Worm (Caenorhabditis elegans) whole organism, L1 larva: ENCODE results near the gene del-5.
A peak's percentile ranks its signal among the peaks of the same experiment; 100 is the strongest.

ENCODE experiments used
- C34B4.2 ChIP-seq: sonication (generic microtip); optimal IDR thresholded peaks from 2 replicates; lab custom pipeline; 2017; ENCODE audit warnings: mild to moderate bottlenecking, missing genetic modification characterization, missing compliant biosample characterization
- Y116A8C.19 ChIP-seq: sonication (generic microtip); optimal IDR thresholded peaks from 2 replicates; lab custom pipeline; 2016; ENCODE audit warnings: missing compliant biosample characterization, missing genetic modification characterization, borderline replicate concordance
- aha-1 ChIP-seq: fragments of 150-350 bp; optimal IDR thresholded peaks from 2 replicates; lab custom pipeline; 2014; ENCODE audit warnings: missing biosample characterization, missing genetic modification characterization
- ceh-8 ChIP-seq: fragments of 200-800 bp; sonication (Bioruptor generic); optimal IDR thresholded peaks from 2 replicates; lab custom pipeline; 2018; ENCODE audit warnings: mild to moderate bottlenecking, missing genetic modification characterization, moderate library complexity, missing compliant biosample characterization
- ceh-82 ChIP-seq, 3 experiments: fragments of 150-350 bp in 1 of 3; sonication (generic microtip) in 2 of 3; optimal IDR thresholded peaks; 2 replicates each; lab custom pipeline; 2014 to 2017; ENCODE audit warnings: missing biosample characterization in 3 of 3, missing genetic modification characterization in 3 of 3
- ceh-88 ChIP-seq: fragments of 200-800 bp; sonication (Bioruptor generic); IDR thresholded peaks from 2 replicates; pipeline ENCODE4 v1.3.6; 2022; ENCODE audit warnings: missing genetic modification characterization, missing compliant biosample characterization
- ces-1 ChIP-seq: fragments of 150-350 bp; optimal IDR thresholded peaks from 2 replicates; lab custom pipeline; 2014; ENCODE audit warnings: missing biosample characterization, missing genetic modification reagents, missing genetic modification characterization
- dpl-1 ChIP-seq, 3 experiments: fragments of 150-350 bp in 2 of 3; sonication (generic microtip) in 1 of 3; optimal IDR thresholded peaks; 2 replicates each; lab custom pipeline; 2014 to 2017; ENCODE audit warnings: missing biosample characterization in 3 of 3, missing genetic modification characterization in 3 of 3, missing genetic modification reagents in 3 of 3
- dsc-1 ChIP-seq: sonication (generic microtip); optimal IDR thresholded peaks from 2 replicates; lab custom pipeline; 2016; ENCODE audit warnings: mild to moderate bottlenecking, missing genetic modification characterization, missing compliant biosample characterization
- efl-1 ChIP-seq, 4 experiments: fragments of 150-350 bp; optimal IDR thresholded peaks in 3 of 4; peaks in 1 of 4; 1 replicate in 1 of 4; 2 replicates in 3 of 4; lab custom pipeline; 2014; ENCODE audit warnings: missing biosample characterization in 2 of 4, missing genetic modification characterization in 2 of 4, missing genetic modification reagents in 2 of 4
- efl-3 ChIP-seq: fragments of 200-800 bp; sonication (Bioruptor generic); optimal IDR thresholded peaks from 2 replicates; lab custom pipeline; 2018; ENCODE audit warnings: mild to moderate bottlenecking, missing genetic modification characterization, missing compliant biosample characterization
- elt-2 ChIP-seq: sonication (generic microtip); optimal IDR thresholded peaks from 2 replicates; lab custom pipeline; 2016; ENCODE audit warnings: missing genetic modification characterization, mild to moderate bottlenecking, inconsistent platforms, missing compliant biosample characterization, missing genetic modification reagents
- elt-3 ChIP-seq, 6 experiments: fragments of 150-350 bp in 1 of 6; sonication (generic microtip); optimal IDR thresholded peaks; 2 replicates each; lab custom pipeline; 2017 to 2018; ENCODE audit warnings: missing biosample characterization in 6 of 6, missing genetic modification characterization in 6 of 6, inconsistent platforms in 1 of 6
- ets-5 ChIP-seq: fragments of 200-800 bp; sonication (Bioruptor generic); IDR thresholded peaks from 2 replicates; pipeline ENCODE4 v1.3.6; 2022; ENCODE audit warnings: missing genetic modification characterization, missing compliant biosample characterization
- hpl-2 ChIP-seq: fragments of 150-350 bp; optimal IDR thresholded peaks from 2 replicates; lab custom pipeline; 2014; ENCODE audit warnings: missing biosample characterization, missing genetic modification reagents, missing genetic modification characterization
- jun-1 ChIP-seq: fragments of 150-350 bp; optimal IDR thresholded peaks from 2 replicates; lab custom pipeline; 2014; ENCODE audit warnings: missing biosample characterization, missing genetic modification reagents, missing genetic modification characterization
- lin-13 ChIP-seq: fragments of 150-350 bp; optimal IDR thresholded peaks from 2 replicates; lab custom pipeline; 2014; ENCODE audit warnings: missing biosample characterization, missing genetic modification reagents, missing genetic modification characterization
- lin-14 ChIP-seq: fragments of 200-800 bp; sonication (Bioruptor generic); optimal IDR thresholded peaks from 2 replicates; lab custom pipeline; 2018; ENCODE audit warnings: mild to moderate bottlenecking, missing genetic modification characterization, moderate library complexity, missing compliant biosample characterization
- lir-3 ChIP-seq: sonication (generic microtip); optimal IDR thresholded peaks from 2 replicates; lab custom pipeline; 2016; ENCODE audit warnings: mild to moderate bottlenecking, missing genetic modification characterization, moderate library complexity, missing compliant biosample characterization; ENCODE audit not compliant: poor library complexity
- mab-9 ChIP-seq: fragments of 200-800 bp; sonication (Bioruptor generic); IDR thresholded peaks from 2 replicates; pipeline ENCODE4 v1.3.6; 2022; ENCODE audit warnings: missing genetic modification reagents, missing genetic modification characterization, missing compliant biosample characterization
- mep-1 ChIP-seq: fragments of 150-350 bp; optimal IDR thresholded peaks from 2 replicates; lab custom pipeline; 2014; ENCODE audit warnings: missing biosample characterization, missing genetic modification characterization
- nhr-12 ChIP-seq: sonication (generic microtip); optimal IDR thresholded peaks from 2 replicates; lab custom pipeline; 2017; ENCODE audit warnings: missing biosample characterization, missing genetic modification characterization
- nhr-19 ChIP-seq: fragments of 200-800 bp; sonication (Bioruptor generic); conservative IDR thresholded peaks from 2 replicates; pipeline ENCODE4 v1.3.6; 2022; ENCODE audit warnings: missing genetic modification characterization, missing compliant biosample characterization
- nhr-47 ChIP-seq: sonication (generic microtip); optimal IDR thresholded peaks from 2 replicates; lab custom pipeline; 2016; ENCODE audit warnings: mild to moderate bottlenecking, missing genetic modification characterization, moderate library complexity, missing compliant biosample characterization
- nhr-76 ChIP-seq: sonication (generic microtip); optimal IDR thresholded peaks from 2 replicates; lab custom pipeline; 2017; ENCODE audit warnings: missing biosample characterization, missing genetic modification characterization
- nhr-90 ChIP-seq: sonication (generic microtip); optimal IDR thresholded peaks from 2 replicates; lab custom pipeline; 2016; ENCODE audit warnings: mild to moderate bottlenecking, missing genetic modification characterization, missing compliant biosample characterization; ENCODE audit not compliant: poor library complexity
- pqm-1 ChIP-seq: sonication (generic microtip); optimal IDR thresholded peaks from 3 replicates; lab custom pipeline; 2017; ENCODE audit warnings: missing biosample characterization, missing genetic modification characterization
- rnt-1 ChIP-seq: sonication (generic microtip); optimal IDR thresholded peaks from 2 replicates; lab custom pipeline; 2016; ENCODE audit warnings: mild to moderate bottlenecking, missing genetic modification characterization, moderate library complexity, missing compliant biosample characterization
- skn-1 ChIP-seq: fragments of 150-350 bp; optimal IDR thresholded peaks from 2 replicates; lab custom pipeline; 2014; ENCODE audit warnings: missing biosample characterization, missing genetic modification characterization
- snpc-4 ChIP-seq: fragments of 150-350 bp; optimal IDR thresholded peaks from 2 replicates; lab custom pipeline; 2014; ENCODE audit warnings: missing biosample characterization, missing genetic modification characterization
- swsn-7 ChIP-seq: sonication (generic microtip); optimal IDR thresholded peaks from 2 replicates; lab custom pipeline; 2016; ENCODE audit warnings: missing genetic modification characterization, missing compliant biosample characterization
- tbx-2 ChIP-seq: sonication (generic microtip); optimal IDR thresholded peaks from 2 replicates; lab custom pipeline; 2016; ENCODE audit warnings: missing genetic modification characterization, missing compliant biosample characterization
- tlp-1 ChIP-seq: fragments of 150-350 bp; optimal IDR thresholded peaks from 2 replicates; lab custom pipeline; 2014; ENCODE audit warnings: missing biosample characterization, missing genetic modification characterization
- unc-30 ChIP-seq: sonication (generic microtip); optimal IDR thresholded peaks from 2 replicates; lab custom pipeline; 2017; ENCODE audit warnings: missing biosample characterization, missing genetic modification characterization
- unc-98 ChIP-seq: fragments of 200-800 bp; sonication (Bioruptor generic); IDR thresholded peaks from 2 replicates; pipeline ENCODE4 v1.3.6; 2022; ENCODE audit warnings: missing genetic modification characterization, missing compliant biosample characterization
- vab-15 ChIP-seq: sonication (generic microtip); optimal IDR thresholded peaks from 2 replicates; lab custom pipeline; 2017; ENCODE audit warnings: missing genotype, mild to moderate bottlenecking, missing genetic modification characterization, missing compliant biosample characterization
- zag-1 ChIP-seq: fragments of 150-350 bp; optimal IDR thresholded peaks from 2 replicates; lab custom pipeline; 2014; ENCODE audit warnings: missing biosample characterization, missing genetic modification characterization
- ztf-4 ChIP-seq: fragments of 150-350 bp; optimal IDR thresholded peaks from 2 replicates; lab custom pipeline; 2014; ENCODE audit warnings: missing biosample characterization, missing genetic modification characterization

del-5 gene

ce11 chrX:11031047-11031695 is 23.2 kb upstream of the del-5 start (continued):
- peak; percentile 86 for TF ChIP-seq dsc-1
- TF ChIP-seq efl-1 (optimal IDR thresholded peaks at IDR 0.05; lab: Kevin White, UChicago): peak; percentile 64 to 73
- peak; percentile 27 to 95 for TF ChIP-seq efl-1 (GFP tag; optimal IDR thresholded peaks at IDR 0.05 in 1 of 2; lab: Kevin White, UChicago)
- TF ChIP-seq elt-2: peak; percentile 65
- TF ChIP-seq ceh-88: peak; percentile 69
- TF ChIP-seq lin-13 (GFP tag; lab: Kevin White, UChicago): peak; percentile 89
- peak; percentile 62 for TF ChIP-seq snpc-4 (tag; lab: Kevin White, UChicago)
- peak; percentile 86 for TF ChIP-seq lir-3 (tag; lab: Kevin White, UChicago)
- TF ChIP-seq nhr-47 (tag; lab: Kevin White, UChicago): peak; percentile 94
- TF ChIP-seq lin-14 (GFP tag; lab: Kevin White, UChicago): peak; percentile 99
- peak; percentile 86 for TF ChIP-seq jun-1 (tag; lab: Kevin White, UChicago)
- TF ChIP-seq unc-30: no peak
- TF ChIP-seq nhr-76 (tag; lab: Kevin White, UChicago): peak; percentile 40
- TF ChIP-seq dpl-1 (GFP tag; optimal IDR thresholded peaks at IDR 0.05; lab: Kevin White, UChicago): peak; percentile 32 to 51 (median 40)
- TF ChIP-seq tlp-1 (tag; lab: Kevin White, UChicago): no peak
- peak; percentile 86 for TF ChIP-seq ztf-4 (tag; lab: Kevin White, UChicago)
- TF ChIP-seq zag-1 (tag; lab: Kevin White, UChicago): peak; percentile 72
- TF ChIP-seq aha-1 (tag; lab: Kevin White, UChicago): peak; percentile 82
- TF ChIP-seq unc-98 (GFP tag; lab: Robert Waterston, UW): peak; percentile 56
- peak; percentile 73 for TF ChIP-seq mep-1 (tag; lab: Kevin White, UChicago)
- peak; percentile 73 for TF ChIP-seq skn-1 (tag; lab: Kevin White, UChicago)
- no peak for TF ChIP-seq nhr-12 (tag; lab: Kevin White, UChicago)
- TF ChIP-seq hpl-2: peak; percentile 39
- TF ChIP-seq mab-9 (GFP tag; lab: Robert Waterston, UW): peak; percentile 72
- peak; percentile 64 for TF ChIP-seq ceh-8 (GFP tag; lab: Kevin White, UChicago)
- peak; percentile 93 for TF ChIP-seq rnt-1
- peak; percentile 95 for TF ChIP-seq swsn-7 (tag; lab: Kevin White, UChicago)
- no peak for TF ChIP-seq pqm-1 (tag; lab: Kevin White, UChicago)
- TF ChIP-seq ets-5 (GFP tag; lab: Robert Waterston, UW): no peak
- peak; percentile 89 for TF ChIP-seq nhr-90 (tag; lab: Kevin White, UChicago)
- peak in 5 of 6 experiments; percentile 15 to 84 (median 42) for TF ChIP-seq elt-3 (tag; optimal IDR thresholded peaks at IDR 0.05; lab: Kevin White, UChicago)
- TF ChIP-seq efl-3 (GFP tag; lab: Kevin White, UChicago): peak; percentile 78
- TF ChIP-seq ces-1 (GFP tag; lab: Kevin White, UChicago): no peak

DNA sequence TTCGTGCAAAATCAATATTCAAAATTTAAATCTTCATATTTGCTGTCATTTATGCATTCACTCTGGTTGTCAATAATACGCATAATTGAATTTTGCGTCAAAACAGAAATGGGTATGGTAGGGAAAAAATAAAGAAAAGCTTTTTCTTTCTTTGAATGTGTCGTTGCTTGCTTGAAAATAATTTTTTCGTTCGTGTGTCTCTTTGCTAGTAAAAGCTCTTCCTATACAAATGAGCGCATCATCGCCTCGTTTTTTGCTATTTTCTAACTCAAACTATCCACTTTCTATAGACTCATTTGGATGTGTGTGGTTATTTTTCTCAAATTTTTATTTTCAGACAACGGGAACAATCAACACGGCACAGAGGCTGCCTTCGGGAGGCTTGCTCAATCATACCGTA is 20.6 kb upstream of the del-5 start, which contains the start of gene ldb-1:
TSS of gene ldb-1 (plus strand) at position 301 of the 400 bp plus-strand sequence.
- TF ChIP-seq efl-3 (GFP tag; lab: Kevin White, UChicago): no peak
- no peak for TF ChIP-seq tbx-2
- no peak for TF ChIP-seq nhr-19 (GFP tag; lab: Robert Waterston, UW)
- TF ChIP-seq C34B4.2: no peak
- TF ChIP-seq zag-1 (tag; lab: Kevin White, UChicago): no peak
- TF ChIP-seq nhr-47 (tag; lab: Kevin White, UChicago): no peak
- TF ChIP-seq Y116A8C.19 (tag; lab: Kevin White, UChicago): no peak
- no peak for TF ChIP-seq ces-1 (GFP tag; lab: Kevin White, UChicago)
- TF ChIP-seq ceh-82 (tag; optimal IDR thresholded peaks at IDR 0.05; lab: Kevin White, UChicago): no peak
- TF ChIP-seq vab-15: no peak
